Fruit fly (Drosophila melanogaster): Measurements from ENCODE around the gene RpS28-like.

DNA sequence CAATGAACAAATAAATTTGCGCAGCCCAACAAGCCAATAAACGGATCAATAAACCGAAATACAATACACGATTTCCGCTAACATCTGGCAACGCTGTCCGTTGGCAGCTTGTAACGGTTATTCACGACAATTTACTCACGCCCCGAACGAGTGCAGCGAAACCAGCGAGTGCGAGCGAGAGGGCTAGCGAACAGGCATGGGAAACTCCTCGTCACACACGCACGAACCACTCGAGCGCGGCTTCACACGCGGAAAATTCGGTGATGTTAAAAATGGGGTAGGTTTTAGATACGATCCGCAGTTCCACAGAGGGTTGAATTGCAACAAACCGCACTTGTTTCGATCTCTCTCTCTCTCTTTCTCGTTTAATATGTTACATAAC, 23.5 kb downstream of the RpS28-like start:
- no peak for TF ChIP-seq usp (GFP tag; optimal IDR thresholded peaks at IDR 0.05)
- TF ChIP-seq psq (optimal IDR thresholded peaks at IDR 0.05) = no peak
- TF ChIP-seq Dll (optimal IDR thresholded peaks at IDR 0.05) = no peak

All from whole organism.